Fruit fly (Drosophila melanogaster): ENCODE data around the gene CG44002.
"Not testable (repeated sequence)": the region's sequence is repeated elsewhere in the genome, so short reads cannot be mapped to it uniquely, and the experiment has no call there.

The CG44002 gene

DNA sequence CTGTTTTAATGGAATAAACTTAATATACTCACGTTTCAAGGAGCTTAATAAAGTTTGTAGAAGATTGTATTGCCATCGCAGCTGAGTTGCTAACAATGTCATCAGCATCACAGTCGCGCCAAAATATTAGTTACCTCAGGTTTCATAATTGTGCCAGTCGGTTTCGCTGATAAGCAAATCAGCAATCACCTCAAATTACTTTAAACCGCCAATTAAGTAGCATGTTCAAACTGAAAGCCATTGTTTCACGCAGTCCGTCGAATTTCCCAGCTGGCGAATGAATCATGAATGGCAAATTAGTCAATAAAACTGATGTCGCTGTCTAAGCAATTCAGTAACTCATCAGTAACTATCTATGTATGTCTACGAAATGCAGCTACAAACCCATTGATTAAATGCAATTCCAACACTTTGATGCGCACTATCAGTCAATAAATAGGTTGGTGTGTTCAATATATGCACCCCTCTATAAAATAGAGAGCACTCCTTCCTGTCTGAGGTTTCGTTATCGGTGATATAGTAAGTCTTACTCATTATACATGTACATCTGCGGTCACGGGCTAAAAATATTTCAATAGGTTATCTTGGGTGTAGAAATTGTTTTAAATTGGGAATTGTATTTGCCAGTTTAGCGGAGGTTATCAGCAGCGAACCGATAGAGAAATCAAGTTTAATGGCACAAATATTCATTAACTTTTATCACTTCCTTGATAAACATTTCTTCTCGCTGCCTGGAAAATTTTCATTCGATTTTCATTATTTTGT, 6.5 kb downstream of the CG44002 start:
- peak in 1 of 2 experiments; percentile 26 for TF ChIP-seq eve (GFP tag; optimal IDR thresholded peaks at IDR 0.05)
- TF ChIP-seq croc (GFP tag; conservative IDR thresholded peaks at IDR 0.05) = no peak
- peak in 1 of 2 experiments; percentile 20 for TF ChIP-seq Hr78 (GFP tag; optimal IDR thresholded peaks at IDR 0.05)
- TF ChIP-seq CG34376 (GFP tag; optimal IDR thresholded peaks at IDR 0.05) = peak; percentile 53

dm6 chr2L:3163490-3163889, 7.4 kb downstream of the CG44002 start, which contains the start of gene Hydr2:
TSS of gene Hydr2 (plus strand) at chr2L:3163645.
- TF ChIP-seq CG4617 (GFP tag; optimal IDR thresholded peaks at IDR 0.05; ENCODE audit: borderline replicate concordance) (peak; percentile 16), sens (GFP tag) (peak; percentile 27), BEAF-32 (GFP tag; optimal IDR thresholded peaks at IDR 0.05) (peak; percentile 46), Dp (GFP tag; optimal IDR thresholded peaks at IDR 0.05) (peak; percentile 33), nom (GFP tag; optimal IDR thresholded peaks at IDR 0.05) (peak; percentile 25), Jarid2 (GFP tag; optimal IDR thresholded peaks at IDR 0.05) (peak; percentile 72), YL-1 (GFP tag; optimal IDR thresholded peaks at IDR 0.05) (peak; percentile 34), CG9797 (GFP tag; optimal IDR thresholded peaks at IDR 0.05) (peak; percentile 25), pzg (GFP tag; optimal IDR thresholded peaks at IDR 0.05) (peak; percentile 36), sqz (GFP tag; optimal IDR thresholded peaks at IDR 0.05) (peak; percentile 78), Med (GFP tag) (peak; percentile 11), MESR4 (GFP tag; optimal IDR thresholded peaks at IDR 0.05) (peak; percentile 70), gfzf (GFP tag; optimal IDR thresholded peaks at IDR 0.05) (peak; percentile 54), ewg (GFP tag; optimal IDR thresholded peaks at IDR 0.05) (peak; percentile 59), CG17186 (GFP tag; optimal IDR thresholded peaks at IDR 0.05) (peak; percentile 12), Fer1 (GFP tag; optimal IDR thresholded peaks at IDR 0.05) (peak; percentile 24), CG8290 (tag; optimal IDR thresholded peaks at IDR 0.05) (peak in 1 of 2 experiments; percentile 17)
- TF ChIP-seq CG8290 (GFP tag; optimal IDR thresholded peaks at IDR 0.05) = not testable (repeated sequence)

DNA sequence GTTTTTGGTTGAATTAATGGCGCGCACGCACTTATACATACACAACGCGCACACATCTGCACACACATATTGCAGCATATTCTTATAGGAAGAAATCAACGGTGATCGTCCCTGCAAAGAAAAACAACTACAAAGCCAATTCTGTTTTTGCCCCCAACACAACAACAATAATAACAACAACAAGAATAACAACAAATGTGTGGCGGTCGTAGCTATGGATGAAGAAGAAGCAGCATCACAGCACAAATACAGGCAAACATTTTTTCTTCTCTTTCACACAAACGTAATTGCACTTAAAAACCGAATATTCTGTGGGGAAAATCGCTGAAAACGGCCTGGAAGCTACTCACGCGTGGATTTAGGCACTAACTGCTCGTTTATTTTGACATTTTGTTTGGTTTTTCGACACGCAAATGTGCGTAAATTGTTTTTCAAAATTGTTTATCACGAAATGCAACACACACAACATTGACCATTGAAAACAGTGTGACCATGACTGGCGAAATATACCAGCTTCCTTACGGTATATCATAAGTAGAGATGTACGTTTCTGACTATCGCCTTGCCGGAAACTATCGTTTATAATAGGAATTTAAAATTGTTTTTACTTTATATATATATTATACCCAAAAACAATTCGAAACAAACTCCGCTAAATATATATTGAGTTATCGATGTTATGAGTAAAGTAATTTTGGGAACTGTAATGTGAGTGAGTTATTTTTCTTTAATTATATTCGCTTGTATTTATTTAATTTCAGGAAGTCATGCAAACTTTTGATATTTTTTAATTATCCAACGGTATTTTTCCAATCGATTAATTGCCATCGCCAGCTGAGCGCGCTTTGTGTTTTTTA, 11.5 kb downstream of the CG44002 start, which contains the start of the genes Mad and gkt:
Mad (minus strand) TSS at position 500 of the 857 bp plus-strand sequence.
gkt (plus strand) TSS at position 807 of the 857 bp plus-strand sequence.
- TF ChIP-seq CG1603 (tag; optimal IDR thresholded peaks at IDR 0.05) (peak; percentile 11), pzg (GFP tag; optimal IDR thresholded peaks at IDR 0.05) (peak; percentile 37), CG10147 (GFP tag; optimal IDR thresholded peaks at IDR 0.05) (peak; percentile 21), Dref (GFP tag; IDR thresholded peaks at IDR 0.05) (0 out of 2 replicates have a peak, but pooled peaks have one; percentile 11), CG9797 (GFP tag; optimal IDR thresholded peaks at IDR 0.05) (peak; percentile 39), CG30020 (tag; optimal IDR thresholded peaks at IDR 0.05) (peak; percentile 20), slbo (GFP tag; IDR thresholded peaks at IDR 0.05) (peak; percentile 4; the same call in 1 of the 2 replicates), Gug (GFP tag; IDR thresholded peaks at IDR 0.05) (no peak), CG14860 (GFP tag; IDR thresholded peaks at IDR 0.05; ENCODE audit: partially characterized antibody) (0 out of 3 replicates have a peak, but pooled peaks have one; percentile 15), CG11247 (GFP tag; IDR thresholded peaks at IDR 0.05) (no peak), CG8924 (tag; optimal IDR thresholded peaks at IDR 0.05) (peak; percentile 35), lola (GFP tag; optimal IDR thresholded peaks at IDR 0.05) (no peak), CG11504 (tag; optimal IDR thresholded peaks at IDR 0.05) (no peak), CG34224 (GFP tag; IDR thresholded peaks at IDR 0.05; ENCODE audit: partially characterized antibody) (peak; percentile 27; the same call in 1 of the 3 replicates), Sin3A (optimal IDR thresholded peaks at IDR 0.05) (peak; percentile 45), bowl (GFP tag; IDR thresholded peaks at IDR 0.05) (no peak), amos (GFP tag; IDR thresholded peaks at IDR 0.05; ENCODE audit: partially characterized antibody) (peak; percentile 48), knrl (GFP tag; IDR thresholded peaks at IDR 0.05; ENCODE audit: partially characterized antibody) (peak; percentile 53), gfzf (GFP tag; optimal IDR thresholded peaks at IDR 0.05) (peak; percentile 47), Dll (GFP tag; IDR thresholded peaks at IDR 0.05; ENCODE audit: partially characterized antibody) (peak; percentile 75), row (GFP tag; IDR thresholded peaks at IDR 0.05) (peak; percentile 67), Dp (GFP tag; optimal IDR thresholded peaks at IDR 0.05) (peak; percentile 37), crp (GFP tag; optimal IDR thresholded peaks at IDR 0.05) (peak in 1 of 2 experiments; percentile 41), CG10366 (GFP tag; IDR thresholded peaks at IDR 0.05) (no peak)
